Worm (Caenorhabditis elegans) whole organism, young adult: ENCODE measurements around the gene hsb-1.

ENCODE experiments used
- F22D6.2 ChIP-seq: sonication (generic microtip); optimal IDR thresholded peaks from 2 replicates; lab custom pipeline; 2016; ENCODE audit warnings: mild to moderate bottlenecking, missing genetic modification characterization, missing compliant biosample characterization
- ceh-91 ChIP-seq: fragments of 200-800 bp; sonication (Bioruptor generic); IDR thresholded peaks from 2 replicates; pipeline ENCODE4 v1.3.6; 2022; ENCODE audit warnings: missing genetic modification reagents, missing genetic modification characterization, missing compliant biosample characterization
- dox-1 ChIP-seq: fragments of 200-800 bp; sonication (Bioruptor generic); IDR thresholded peaks from 2 replicates; pipeline ENCODE4 v1.3.6; 2022; ENCODE audit warnings: missing genetic modification reagents, missing genetic modification characterization, missing compliant biosample characterization
- let-526 ChIP-seq: fragments of 200-800 bp; sonication (Bioruptor generic); IDR thresholded peaks from 2 replicates; pipeline ENCODE4 v1.3.6; 2022; ENCODE audit warnings: missing genetic modification reagents, missing genetic modification characterization, missing compliant biosample characterization

DNA sequence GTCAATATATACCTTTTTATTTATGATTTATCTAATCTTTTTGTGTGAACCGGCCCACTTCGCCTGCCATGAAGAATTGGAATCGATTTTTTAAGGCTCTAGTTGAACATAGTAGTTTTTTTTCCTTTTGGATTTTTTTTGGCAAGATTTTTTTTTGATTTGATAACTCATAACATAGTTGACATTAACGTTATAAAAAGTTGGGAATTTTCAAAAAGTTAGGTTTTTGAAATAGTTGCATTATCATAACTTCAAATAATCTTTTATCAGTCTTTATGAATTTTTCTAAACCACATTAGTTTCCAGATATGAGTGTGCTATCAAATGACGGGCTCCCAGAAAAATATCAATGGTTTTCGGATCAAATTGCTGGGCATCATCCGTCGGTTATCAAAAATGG is 19.2 kb downstream of the hsb-1 start, which contains the start of gene ipmk-1:
- no peak for TF ChIP-seq dox-1 (GFP tag; lab: Robert Waterston, UW)
- no peak for TF ChIP-seq F22D6.2
- TF ChIP-seq let-526 (GFP tag; lab: Robert Waterston, UW), result no peak
- TF ChIP-seq ceh-91, result no peak
